Fruit fly (Drosophila melanogaster): ENCODE results near the gene Cyp305a1.

DNA sequence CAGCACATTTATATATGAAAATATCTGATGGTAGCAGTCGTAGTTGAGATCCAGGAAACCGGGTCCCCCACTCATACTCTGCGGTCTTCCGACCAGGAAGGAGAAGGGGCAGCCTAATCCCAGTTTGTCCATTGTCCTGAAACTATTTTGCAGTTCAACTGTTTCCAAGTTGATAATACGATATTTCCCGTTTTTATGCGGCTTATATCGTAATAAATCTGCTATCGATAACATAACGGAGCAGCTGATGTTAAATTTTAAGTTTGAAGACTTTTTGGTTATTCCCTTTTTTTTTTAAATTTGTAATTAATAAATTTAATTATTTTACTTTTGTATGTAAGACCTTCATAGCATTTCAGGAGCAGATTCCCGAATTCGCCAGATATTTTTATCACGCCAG, 12.0 kb downstream of the Cyp305a1 start, which contains the start of gene CG14102:
- TF ChIP-seq grn (GFP tag; optimal IDR thresholded peaks at IDR 0.05) (no peak), CG1024 (GFP tag; IDR thresholded peaks at IDR 0.05) (no peak), ato (GFP tag; IDR thresholded peaks at IDR 0.05; ENCODE audit: partially characterized antibody) (no peak), kah (GFP tag; optimal IDR thresholded peaks at IDR 0.05) (no peak), bigmax (GFP tag; optimal IDR thresholded peaks at IDR 0.05) (no peak), ems (GFP tag; optimal IDR thresholded peaks at IDR 0.05) (no peak), CG13775 (GFP tag; optimal IDR thresholded peaks at IDR 0.05) (no peak), Abd-B (GFP tag; optimal IDR thresholded peaks at IDR 0.05) (no peak), ac (GFP tag; optimal IDR thresholded peaks at IDR 0.05) (no peak)
